Worm (Caenorhabditis elegans): ENCODE results near the gene ncs-1.

The ncs-1 gene

ce11 chrX:950482-950881 lies 12.6 kb downstream of the ncs-1 start, which contains the start of gene arr-1:
TSS of gene arr-1 (plus strand) at chrX:950782.
- TF ChIP-seq flh-1 (GFP tag; optimal IDR thresholded peaks at IDR 0.05) = no peak
- TF ChIP-seq ham-2 (GFP tag; optimal IDR thresholded peaks at IDR 0.05) = no peak
- no peak for TF ChIP-seq lin-32 (GFP tag; optimal IDR thresholded peaks at IDR 0.05)
- TF ChIP-seq sem-2 (GFP tag; optimal IDR thresholded peaks at IDR 0.05) = no peak
- TF ChIP-seq drap-1 (GFP tag; optimal IDR thresholded peaks at IDR 0.05) = no peak
- TF ChIP-seq nhr-237 (tag; optimal IDR thresholded peaks at IDR 0.05) = no peak
- TF ChIP-seq nhr-2 (tag; optimal IDR thresholded peaks at IDR 0.05) = no peak
- no peak for TF ChIP-seq cnd-1 (tag; optimal IDR thresholded peaks at IDR 0.05)
- no peak for TF ChIP-seq unc-120 (tag; optimal IDR thresholded peaks at IDR 0.05; ENCODE audit: poor library complexity, severe bottlenecking)
- no peak for TF ChIP-seq sptf-1 (tag; optimal IDR thresholded peaks at IDR 0.05)
- no peak for TF ChIP-seq elt-3 (tag; optimal IDR thresholded peaks at IDR 0.05)
- no peak for TF ChIP-seq unc-62 (GFP tag; optimal IDR thresholded peaks at IDR 0.05)

- TF ChIP-seq hlh-1 (tag; optimal IDR thresholded peaks at IDR 0.05) = peak; percentile 68
- TF ChIP-seq nhr-237 (tag; optimal IDR thresholded peaks at IDR 0.05) = peak; percentile 90
- TF ChIP-seq zip-8 (tag; optimal IDR thresholded peaks at IDR 0.05) = no peak
- TF ChIP-seq nhr-2 (tag; optimal IDR thresholded peaks at IDR 0.05) = peak; percentile 69
- peak; percentile 29 for TF ChIP-seq elt-3 (tag; optimal IDR thresholded peaks at IDR 0.05)
- peak; percentile 87 for TF ChIP-seq drap-1 (GFP tag; optimal IDR thresholded peaks at IDR 0.05)
- TF ChIP-seq lin-13 (tag; optimal IDR thresholded peaks at IDR 0.05) = peak; percentile 85
- TF ChIP-seq bed-3 (GFP tag; optimal IDR thresholded peaks at IDR 0.05) = peak; percentile 29
- TF ChIP-seq nhr-12 (tag; optimal IDR thresholded peaks at IDR 0.05) = no peak
- TF ChIP-seq ham-2 (GFP tag; optimal IDR thresholded peaks at IDR 0.05) = peak; percentile 37
- TF ChIP-seq lin-32 (GFP tag; optimal IDR thresholded peaks at IDR 0.05) = peak; percentile 6
- no peak for TF ChIP-seq mab-5 (tag; optimal IDR thresholded peaks at IDR 0.05)
- peak; percentile 56 for TF ChIP-seq elt-1 (tag; optimal IDR thresholded peaks at IDR 0.05; ENCODE audit: borderline replicate concordance, insufficient read depth)
- TF ChIP-seq pha-4 (tag; optimal IDR thresholded peaks at IDR 0.05) = peak; percentile 90
- peak; percentile 71 for TF ChIP-seq cnd-1 (tag; optimal IDR thresholded peaks at IDR 0.05)
- no peak for TF ChIP-seq sem-2 (GFP tag; optimal IDR thresholded peaks at IDR 0.05)
- no peak for TF ChIP-seq snpc-4 (tag; optimal IDR thresholded peaks at IDR 0.05)
- TF ChIP-seq ceh-39 (tag; optimal IDR thresholded peaks at IDR 0.05) = peak; percentile 41
- TF ChIP-seq nhr-76 (tag; optimal IDR thresholded peaks at IDR 0.05) = no peak
- TF ChIP-seq M03D4.4 (tag; optimal IDR thresholded peaks at IDR 0.05) = peak; percentile 71
- TF ChIP-seq sptf-1 (tag; optimal IDR thresholded peaks at IDR 0.05) = peak; percentile 85
- peak; percentile 98 for TF ChIP-seq unc-120 (tag; optimal IDR thresholded peaks at IDR 0.05; ENCODE audit: poor library complexity, severe bottlenecking)
- TF ChIP-seq lsy-2 (tag; optimal IDR thresholded peaks at IDR 0.05) = peak; percentile 79
- peak; percentile 40 for TF ChIP-seq unc-39 (tag; optimal IDR thresholded peaks at IDR 0.05)
- peak; percentile 4 for TF ChIP-seq ceh-43 (GFP tag; optimal IDR thresholded peaks at IDR 0.05)
- TF ChIP-seq blmp-1 (tag; optimal IDR thresholded peaks at IDR 0.05) = no peak
- TF ChIP-seq flh-1 (GFP tag; optimal IDR thresholded peaks at IDR 0.05) = no peak
- TF ChIP-seq tbx-8 (GFP tag; optimal IDR thresholded peaks at IDR 0.05) = peak; percentile 25
- peak; percentile 91 for TF ChIP-seq mls-2 (tag; optimal IDR thresholded peaks at IDR 0.05)
- TF ChIP-seq ceh-83 (GFP tag; optimal IDR thresholded peaks at IDR 0.05) = no peak
- peak; percentile 91 for TF ChIP-seq mep-1 (tag; optimal IDR thresholded peaks at IDR 0.05)
- no peak for TF ChIP-seq nhr-28 (tag; optimal IDR thresholded peaks at IDR 0.05)
- peak; percentile 96 for TF ChIP-seq ces-1 (GFP tag; optimal IDR thresholded peaks at IDR 0.05)
- peak; percentile 76 for TF ChIP-seq ztf-11 (tag; optimal IDR thresholded peaks at IDR 0.05)
- TF ChIP-seq unc-62 (GFP tag; optimal IDR thresholded peaks at IDR 0.05) = peak; percentile 93
These were observed 13.6 kb downstream of the ncs-1 start for ce11 chrX:949466-949865.

ce11 chrX:948783-949182 lies 14.3 kb downstream of the ncs-1 start, which contains the start of gene sms-2:
TSS of gene sms-2 (minus strand) at chrX:948883.
- TF ChIP-seq cnd-1 (tag; optimal IDR thresholded peaks at IDR 0.05) (no peak), ceh-43 (GFP tag; optimal IDR thresholded peaks at IDR 0.05) (no peak), unc-120 (tag; optimal IDR thresholded peaks at IDR 0.05; ENCODE audit: poor library complexity, severe bottlenecking) (no peak), zip-8 (tag; optimal IDR thresholded peaks at IDR 0.05) (no peak), blmp-1 (tag; optimal IDR thresholded peaks at IDR 0.05) (no peak)

- no peak for TF ChIP-seq pha-4 (tag; optimal IDR thresholded peaks at IDR 0.05)
- TF ChIP-seq mab-5 (tag; optimal IDR thresholded peaks at IDR 0.05) = no peak
- no peak for TF ChIP-seq nhr-237 (tag; optimal IDR thresholded peaks at IDR 0.05)
- TF ChIP-seq zip-8 (tag; optimal IDR thresholded peaks at IDR 0.05) = no peak
- TF ChIP-seq cnd-1 (tag; optimal IDR thresholded peaks at IDR 0.05) = no peak
- no peak for TF ChIP-seq lin-32 (GFP tag; optimal IDR thresholded peaks at IDR 0.05)
- TF ChIP-seq blmp-1 (tag; optimal IDR thresholded peaks at IDR 0.05) = no peak
- no peak for TF ChIP-seq nhr-12 (tag; optimal IDR thresholded peaks at IDR 0.05)
- no peak for TF ChIP-seq ztf-11 (tag; optimal IDR thresholded peaks at IDR 0.05)
- no peak for TF ChIP-seq bed-3 (GFP tag; optimal IDR thresholded peaks at IDR 0.05)
- no peak for TF ChIP-seq mep-1 (tag; optimal IDR thresholded peaks at IDR 0.05)
- TF ChIP-seq ceh-43 (GFP tag; optimal IDR thresholded peaks at IDR 0.05) = no peak
- no peak for TF ChIP-seq nhr-2 (tag; optimal IDR thresholded peaks at IDR 0.05)
- TF ChIP-seq drap-1 (GFP tag; optimal IDR thresholded peaks at IDR 0.05) = no peak
- TF ChIP-seq ham-2 (GFP tag; optimal IDR thresholded peaks at IDR 0.05) = no peak
- no peak for TF ChIP-seq sptf-1 (tag; optimal IDR thresholded peaks at IDR 0.05)
- TF ChIP-seq unc-62 (GFP tag; optimal IDR thresholded peaks at IDR 0.05) = no peak
These were observed 15.2 kb downstream of the ncs-1 start for ce11 chrX:947885-948284.

Measured in whole organism, mixed stage, embryonic.